Fruit fly (Drosophila melanogaster): ENCODE data around the gene RpS19a.

Gene RpS19a

dm6 chrX:16644535-16645131, 6.9 kb downstream of the RpS19a start (continued):
- TF ChIP-seq CG30431 (GFP tag; optimal IDR thresholded peaks at IDR 0.05), result no peak
- no peak for TF ChIP-seq CG17361 (GFP tag; IDR thresholded peaks at IDR 0.05)
- no peak for TF ChIP-seq CG9876 (GFP tag; optimal IDR thresholded peaks at IDR 0.05)
- TF ChIP-seq pho (GFP tag; optimal IDR thresholded peaks at IDR 0.05), result no peak
- TF ChIP-seq lov (optimal IDR thresholded peaks at IDR 0.05), result no peak
- no peak for TF ChIP-seq lov (GFP tag; IDR thresholded peaks at IDR 0.05)
- no peak for TF ChIP-seq sima (GFP tag; optimal IDR thresholded peaks at IDR 0.05)
- TF ChIP-seq CG7556 (GFP tag; optimal IDR thresholded peaks at IDR 0.05), result peak; percentile 43
- no peak for TF ChIP-seq pnt (GFP tag; optimal IDR thresholded peaks at IDR 0.05)
- TF ChIP-seq CG4730 (GFP tag; IDR thresholded peaks at IDR 0.05), result no peak
- TF ChIP-seq CG17359 (tag; optimal IDR thresholded peaks at IDR 0.05), result peak; percentile 71
- peak; percentile 37; the same call in 1 of the 2 replicates for TF ChIP-seq Atf6 (GFP tag; IDR thresholded peaks at IDR 0.05)
- TF ChIP-seq Hr3 (GFP tag; optimal IDR thresholded peaks at IDR 0.05), result no peak
- no peak for TF ChIP-seq zfh2 (GFP tag; optimal IDR thresholded peaks at IDR 0.05)
- peak; percentile 1 for TF ChIP-seq YL-1 (GFP tag; optimal IDR thresholded peaks at IDR 0.05)
- TF ChIP-seq dimm (GFP tag; IDR thresholded peaks at IDR 0.05), result no peak
- no peak for TF ChIP-seq danr (GFP tag; IDR thresholded peaks at IDR 0.05)
- TF ChIP-seq cad (GFP tag; optimal IDR thresholded peaks at IDR 0.05), result peak; percentile 90
- TF ChIP-seq Dll (GFP tag; IDR thresholded peaks at IDR 0.05; ENCODE audit: partially characterized antibody), result 0 out of 4 replicates have a peak, but pooled peaks have one; percentile 14
- TF ChIP-seq gt (GFP tag; IDR thresholded peaks at IDR 0.05), result no peak
- no peak for TF ChIP-seq NfI (GFP tag; optimal IDR thresholded peaks at IDR 0.05)
- no peak for TF ChIP-seq CG10274 (GFP tag; optimal IDR thresholded peaks at IDR 0.05)
- no peak for TF ChIP-seq CG9817 (tag; optimal IDR thresholded peaks at IDR 0.05)
- no peak for TF ChIP-seq pum (GFP tag; optimal IDR thresholded peaks at IDR 0.05)
- peak in 1 of 2 experiments; percentile 72 for TF ChIP-seq Hr78 (GFP tag; optimal IDR thresholded peaks at IDR 0.05)
- no peak for TF ChIP-seq HLH4C (GFP tag; IDR thresholded peaks at IDR 0.05; ENCODE audit: partially characterized antibody)
- peak; percentile 49 for TF ChIP-seq Sox102F (GFP tag; optimal IDR thresholded peaks at IDR 0.05)
- no peak for TF ChIP-seq nerfin-2 (GFP tag; IDR thresholded peaks at IDR 0.05; ENCODE audit: partially characterized antibody)
- TF ChIP-seq lilli (GFP tag; optimal IDR thresholded peaks at IDR 0.05), result no peak
- no peak for TF ChIP-seq CG14965 (GFP tag; optimal IDR thresholded peaks at IDR 0.05; ENCODE audit: borderline replicate concordance)
- TF ChIP-seq gem (tag; optimal IDR thresholded peaks at IDR 0.05), result peak; percentile 60
- TF ChIP-seq odd (GFP tag; optimal IDR thresholded peaks at IDR 0.05), result peak; percentile 59
- no peak for TF ChIP-seq zf30C (GFP tag; optimal IDR thresholded peaks at IDR 0.05)
- no peak for TF ChIP-seq CG2129 (GFP tag; IDR thresholded peaks at IDR 0.05; ENCODE audit: partially characterized antibody)
- no peak for TF ChIP-seq CG6791 (GFP tag; IDR thresholded peaks at IDR 0.05; ENCODE audit: partially characterized antibody)
- peak; percentile 54 for TF ChIP-seq MTF-1 (GFP tag; optimal IDR thresholded peaks at IDR 0.05; ENCODE audit: borderline replicate concordance)
- TF ChIP-seq CG13624 (GFP tag; optimal IDR thresholded peaks at IDR 0.05), result no peak
- TF ChIP-seq NK7.1 (GFP tag; optimal IDR thresholded peaks at IDR 0.05), result no peak
- no peak for TF ChIP-seq fd3F (GFP tag; optimal IDR thresholded peaks at IDR 0.05)
- no peak for TF ChIP-seq ro (GFP tag; IDR thresholded peaks at IDR 0.05)
- TF ChIP-seq Adf1 (GFP tag; IDR thresholded peaks at IDR 0.05), result no peak
- TF ChIP-seq ap (GFP tag; IDR thresholded peaks at IDR 0.05), result no peak
- TF ChIP-seq nerfin-1 (tag; optimal IDR thresholded peaks at IDR 0.05), result no peak
- TF ChIP-seq stwl (tag; optimal IDR thresholded peaks at IDR 0.05), result peak; percentile 2
- TF ChIP-seq CG2202 (tag; optimal IDR thresholded peaks at IDR 0.05), result peak; percentile 64
- TF ChIP-seq ara (GFP tag; IDR thresholded peaks at IDR 0.05), result no peak
- no peak for TF ChIP-seq CG13775 (GFP tag; optimal IDR thresholded peaks at IDR 0.05)
- TF ChIP-seq yki (optimal IDR thresholded peaks at IDR 0.05), result no peak
- TF ChIP-seq klu (GFP tag; IDR thresholded peaks at IDR 0.05), result no peak
- TF ChIP-seq psq (GFP tag; optimal IDR thresholded peaks at IDR 0.05), result no peak
- peak; percentile 17 for TF ChIP-seq Fer1 (GFP tag; optimal IDR thresholded peaks at IDR 0.05)
